Worm (Caenorhabditis elegans) whole organism, young adult: Measurements from ENCODE around the gene gbf-1.

ENCODE experiments used
- ceh-79 ChIP-seq: sonication (generic microtip); optimal IDR thresholded peaks from 2 replicates; lab custom pipeline; 2017; ENCODE audit warnings: mild to moderate bottlenecking, missing genetic modification characterization, missing compliant biosample characterization
- efl-1 ChIP-seq: fragments of 150-350 bp; optimal IDR thresholded peaks from 2 replicates; lab custom pipeline; 2014; ENCODE audit warnings: missing biosample characterization, missing genetic modification reagents, missing genetic modification characterization
- hmg-1.2 ChIP-seq: fragments of 200-800 bp; sonication (Bioruptor generic); IDR thresholded peaks from 2 replicates; pipeline ENCODE4 v1.3.6; 2022; ENCODE audit warnings: missing genetic modification reagents, missing genetic modification characterization, missing compliant biosample characterization
- lir-1 ChIP-seq: fragments of 200-800 bp; sonication (Bioruptor generic); conservative IDR thresholded peaks from 2 replicates; pipeline ENCODE4 v1.3.6; 2022; ENCODE audit warnings: missing genetic modification reagents, missing genetic modification characterization, missing compliant biosample characterization
- sdz-38 ChIP-seq: sonication (generic microtip); optimal IDR thresholded peaks from 2 replicates; lab custom pipeline; 2016; ENCODE audit warnings: missing genotype, missing genetic modification characterization, missing compliant biosample characterization
- snpc-3.4 ChIP-seq: sonication (generic microtip); optimal IDR thresholded peaks from 2 replicates; lab custom pipeline; 2017; ENCODE audit warnings: missing genetic modification characterization, mild to moderate bottlenecking, missing compliant biosample characterization, antibody characterized with exemption, moderate library complexity, missing genotype, missing genetic modification reagents
- snpc-4 ChIP-seq, 5 experiments: fragments of 150-350 bp in 1 of 5; sonication (generic microtip) in 4 of 5; optimal IDR thresholded peaks; 2 replicates each; lab custom pipeline; 2014 to 2018; ENCODE audit warnings: missing genetic modification characterization in 5 of 5, missing biosample characterization in 3 of 5, antibody characterized with exemption in 2 of 5, mild to moderate bottlenecking in 2 of 5, missing compliant biosample characterization in 2 of 5, missing genotype in 2 of 5, moderate library complexity in 2 of 5, missing genetic modification reagents in 1 of 5
- ztf-3 ChIP-seq: fragments of 200-800 bp; sonication (Bioruptor generic); optimal IDR thresholded peaks from 2 replicates; lab custom pipeline; 2018; ENCODE audit warnings: mild to moderate bottlenecking, missing genetic modification characterization, missing compliant biosample characterization

DNA sequence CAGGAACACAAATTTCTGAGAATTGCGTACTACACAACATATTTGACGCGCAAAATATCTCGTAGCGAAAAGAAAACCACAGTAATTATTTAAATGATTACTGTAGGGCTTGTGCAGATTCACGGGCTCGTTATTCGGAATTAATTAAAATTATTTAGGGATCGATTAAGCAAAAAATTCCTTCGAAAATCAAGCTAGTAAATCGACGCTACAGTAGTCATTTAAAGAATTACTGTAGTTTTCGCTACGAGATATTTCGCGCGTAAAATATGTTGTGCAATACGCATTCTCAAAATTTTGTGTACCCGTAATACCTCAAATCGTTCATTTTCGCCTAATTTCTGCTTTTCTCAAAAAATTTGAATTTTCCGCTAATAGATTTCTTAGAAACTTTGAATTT, 22.7 kb downstream of the gbf-1 start:
- TF ChIP-seq snpc-3.4, result no peak
- no peak for TF ChIP-seq snpc-4 (GFP tag; optimal IDR thresholded peaks at IDR 0.05; lab: Kevin White, UChicago)
- no peak for TF ChIP-seq snpc-4 (tag; optimal IDR thresholded peaks at IDR 0.05; lab: Kevin White, UChicago)
- no peak for TF ChIP-seq ceh-79
- TF ChIP-seq ztf-3 (GFP tag; lab: Kevin White, UChicago), result no peak
- TF ChIP-seq hmg-1.2 (GFP tag; lab: Robert Waterston, UW), result no peak
- no peak for TF ChIP-seq sdz-38 (tag; lab: Kevin White, UChicago)
- no peak for TF ChIP-seq lir-1
- no peak for TF ChIP-seq efl-1 (GFP tag; lab: Kevin White, UChicago)
